Fruit fly (Drosophila melanogaster): ENCODE measurements around the gene CG7443.

CG7443 gene

DNA sequence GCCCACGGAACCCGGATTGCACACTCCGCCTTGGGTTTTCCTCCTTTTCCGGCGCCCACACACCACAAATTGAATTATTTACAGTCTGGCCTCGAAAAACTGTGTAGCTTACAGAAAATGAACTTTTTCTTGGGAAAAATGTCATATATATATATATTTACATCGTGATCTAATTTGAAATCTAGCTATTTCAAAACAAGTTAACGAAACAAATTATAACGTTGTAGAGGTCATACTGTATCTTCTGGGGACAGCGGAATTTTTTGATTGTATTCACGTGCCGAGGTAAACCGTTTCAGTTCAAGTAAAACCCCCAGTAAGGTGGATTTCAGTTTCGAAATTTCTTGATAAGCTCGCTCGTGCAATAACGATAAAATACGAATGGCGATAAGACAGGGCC is 30.3 kb downstream of the CG7443 start (continued):
- no peak for TF ChIP-seq CG12744 (GFP tag; optimal IDR thresholded peaks at IDR 0.05)
- peak; percentile 48 for TF ChIP-seq CG17568 (GFP tag; optimal IDR thresholded peaks at IDR 0.05)
- no peak for TF ChIP-seq Lhr (GFP tag; optimal IDR thresholded peaks at IDR 0.05)
- TF ChIP-seq Hr3 (GFP tag; optimal IDR thresholded peaks at IDR 0.05): no peak
- 0 out of 3 replicates have a peak, but pooled peaks have one; percentile 57 for TF ChIP-seq ken (GFP tag; IDR thresholded peaks at IDR 0.05)
- no peak for TF ChIP-seq Side (GFP tag; optimal IDR thresholded peaks at IDR 0.05)
- peak in 1 of 2 experiments; percentile 49 for TF ChIP-seq Hr78 (GFP tag; optimal IDR thresholded peaks at IDR 0.05)
- TF ChIP-seq ftz-f1 (GFP tag; optimal IDR thresholded peaks at IDR 0.05): peak; percentile 1
- TF ChIP-seq en (GFP tag; optimal IDR thresholded peaks at IDR 0.05): no peak
- no peak for TF ChIP-seq insv (GFP tag; optimal IDR thresholded peaks at IDR 0.05)
- TF ChIP-seq CG7839 (tag; optimal IDR thresholded peaks at IDR 0.05): peak; percentile 57
- TF ChIP-seq maf-S (GFP tag; optimal IDR thresholded peaks at IDR 0.05): no peak
- peak; percentile 46; the same call in 2 of the 3 replicates for TF ChIP-seq CG11093 (GFP tag; IDR thresholded peaks at IDR 0.05)
- TF ChIP-seq CG12155 (GFP tag; optimal IDR thresholded peaks at IDR 0.05): peak; percentile 50
- TF ChIP-seq CG11456 (GFP tag; IDR thresholded peaks at IDR 0.05): 0 out of 3 replicates have a peak, but pooled peaks have one; percentile 56
- TF ChIP-seq CG18764 (GFP tag; optimal IDR thresholded peaks at IDR 0.05): no peak
- no peak for TF ChIP-seq CG4404 (GFP tag; IDR thresholded peaks at IDR 0.05)
- no peak for TF ChIP-seq CG7786 (GFP tag; optimal IDR thresholded peaks at IDR 0.05)
- TF ChIP-seq CG12942 (GFP tag; optimal IDR thresholded peaks at IDR 0.05): no peak
- no peak for TF ChIP-seq Atf3 (GFP tag; optimal IDR thresholded peaks at IDR 0.05)
- TF ChIP-seq CG4617 (GFP tag; optimal IDR thresholded peaks at IDR 0.05; ENCODE audit: borderline replicate concordance): no peak
- TF ChIP-seq pho (GFP tag; optimal IDR thresholded peaks at IDR 0.05): no peak
- no peak for TF ChIP-seq Myb (GFP tag; optimal IDR thresholded peaks at IDR 0.05)
- no peak for TF ChIP-seq Dref (GFP tag; IDR thresholded peaks at IDR 0.05)
- TF ChIP-seq sima (GFP tag; optimal IDR thresholded peaks at IDR 0.05): no peak
- no peak for TF ChIP-seq CG9876 (GFP tag; optimal IDR thresholded peaks at IDR 0.05)
- TF ChIP-seq Dbx (GFP tag; IDR thresholded peaks at IDR 0.05): peak; percentile 71
- no peak for TF ChIP-seq CG3726 (GFP tag; IDR thresholded peaks at IDR 0.05)
- no peak for TF ChIP-seq CG13624 (GFP tag; optimal IDR thresholded peaks at IDR 0.05)
- peak; percentile 40 for TF ChIP-seq ind (GFP tag; optimal IDR thresholded peaks at IDR 0.05)
- TF ChIP-seq CG7357 (GFP tag; IDR thresholded peaks at IDR 0.05): no peak
- peak; percentile 2 for TF ChIP-seq HLH54F (GFP tag; optimal IDR thresholded peaks at IDR 0.05)
- no peak for TF ChIP-seq Bgb (GFP tag; IDR thresholded peaks at IDR 0.05; ENCODE audit: partially characterized antibody)
- 0 out of 2 replicates have a peak, but pooled peaks have one; percentile 41 for TF ChIP-seq CG17612 (GFP tag; IDR thresholded peaks at IDR 0.05)
- peak; percentile 51 for TF ChIP-seq CG12769 (tag; optimal IDR thresholded peaks at IDR 0.05)
- TF ChIP-seq CG8924 (tag; optimal IDR thresholded peaks at IDR 0.05): peak; percentile 14
- no peak for TF ChIP-seq CG3065 (GFP tag; optimal IDR thresholded peaks at IDR 0.05)
- TF ChIP-seq Doc3 (GFP tag; IDR thresholded peaks at IDR 0.05; ENCODE audit: partially characterized antibody): no peak
- TF ChIP-seq sens-2 (GFP tag; IDR thresholded peaks at IDR 0.05): peak; percentile 24; the same call in 1 of the 2 replicates
- TF ChIP-seq Awh (GFP tag; IDR thresholded peaks at IDR 0.05): peak; percentile 74
- peak; percentile 47 for TF ChIP-seq CG4730 (GFP tag; IDR thresholded peaks at IDR 0.05)
- no peak; the same call in 1 of the 2 replicates for TF ChIP-seq MBD-R2 (GFP tag; IDR thresholded peaks at IDR 0.05)
- no peak for TF ChIP-seq Usf (GFP tag; optimal IDR thresholded peaks at IDR 0.05)
- no peak for TF ChIP-seq CG16813 (GFP tag; IDR thresholded peaks at IDR 0.05; ENCODE audit: partially characterized antibody)
- TF ChIP-seq al (GFP tag; IDR thresholded peaks at IDR 0.05): peak; percentile 55; the same call in 1 of the 2 replicates
- TF ChIP-seq CkIIα-i1 (GFP tag; IDR thresholded peaks at IDR 0.05): 0 out of 2 replicates have a peak, but pooled peaks have one; percentile 50
- no peak for TF ChIP-seq CG8359 (GFP tag; optimal IDR thresholded peaks at IDR 0.05; ENCODE audit: borderline replicate concordance)
- peak; percentile 59; the same call in 1 of the 3 replicates for TF ChIP-seq H15 (GFP tag; IDR thresholded peaks at IDR 0.05)
- no peak for TF ChIP-seq pan (optimal IDR thresholded peaks at IDR 0.05)
- peak in 1 of 2 experiments; percentile 80 for TF ChIP-seq pan (GFP tag; optimal IDR thresholded peaks at IDR 0.05 in 1 of 2, IDR thresholded peaks at IDR 0.05 in 1 of 2)
- no peak for TF ChIP-seq Dfd (GFP tag; optimal IDR thresholded peaks at IDR 0.05)
- TF ChIP-seq CG1647 (GFP tag; optimal IDR thresholded peaks at IDR 0.05): peak; percentile 1
